Fruit fly (Drosophila melanogaster) whole organism, embryonic: ENCODE measurements around the gene Spec2.

Source experiments
- Asciz ChIP-seq: fragments of 200-800 bp; sonication (Bioruptor generic); optimal IDR thresholded peaks from 2 replicates; lab custom pipeline; 2017; ENCODE audit warnings: missing biosample characterization, mild to moderate bottlenecking, missing genetic modification characterization, missing genetic modification reagents
- CG10209 ChIP-seq: fragments of 200-800 bp; sonication (Bioruptor generic); optimal IDR thresholded peaks from 3 replicates; lab custom pipeline; 2017; ENCODE audit warnings: missing biosample characterization, mild to moderate bottlenecking, missing genetic modification characterization, missing genetic modification reagents
- CG10321 ChIP-seq: fragments of 200-800 bp; sonication (Bioruptor generic); IDR thresholded peaks from 2 replicates; pipeline ENCODE4 v1.3.6; 2022; ENCODE audit warnings: missing biosample characterization, missing genetic modification characterization
- CG10565 ChIP-seq: fragments of 200-800 bp; sonication (Bioruptor generic); optimal IDR thresholded peaks from 3 replicates; lab custom pipeline; 2016; ENCODE audit warnings: missing biosample characterization, mild to moderate bottlenecking, missing genetic modification characterization
- CG10654 ChIP-seq: fragments of 200-800 bp; sonication (Bioruptor generic); optimal IDR thresholded peaks from 2 replicates; lab custom pipeline; 2016; ENCODE audit warnings: missing biosample characterization, missing genetic modification characterization
- CG11504 ChIP-seq: fragments of 200-800 bp; sonication (Bioruptor generic); optimal IDR thresholded peaks from 3 replicates; lab custom pipeline; 2019; ENCODE audit warnings: missing biosample characterization, mild to moderate bottlenecking, missing genetic modification characterization, moderate library complexity
- CG13287 ChIP-seq: fragments of 200-800 bp; sonication (Bioruptor generic); IDR thresholded peaks from 2 replicates; pipeline ENCODE4 v1.3.6; 2022; ENCODE audit warnings: missing biosample characterization, missing genetic modification characterization; ENCODE audit not compliant: partially characterized antibody
- CG13624 ChIP-seq: fragments of 200-800 bp; sonication (Bioruptor generic); optimal IDR thresholded peaks from 2 replicates; lab custom pipeline; 2016; ENCODE audit warnings: missing biosample characterization, missing genetic modification characterization
- CG14667 ChIP-seq: fragments of 200-800 bp; sonication (Bioruptor generic); IDR thresholded peaks from 2 replicates; pipeline ENCODE4 v1.3.6; 2022; ENCODE audit warnings: missing biosample characterization, missing genetic modification characterization
- CG15601 ChIP-seq: fragments of 200-800 bp; sonication (Bioruptor generic); optimal IDR thresholded peaks from 3 replicates; lab custom pipeline; 2019; ENCODE audit warnings: missing biosample characterization, mild to moderate bottlenecking, missing genetic modification characterization, moderate library complexity
- CG16779 ChIP-seq: fragments of 200-800 bp; sonication (Bioruptor generic); IDR thresholded peaks from 2 replicates; pipeline ENCODE4 v1.3.6; 2022; ENCODE audit warnings: missing biosample characterization, missing genetic modification characterization
- CG31365 ChIP-seq: fragments of 200-800 bp; sonication (Bioruptor generic); optimal IDR thresholded peaks from 2 replicates; lab custom pipeline; 2018; ENCODE audit warnings: missing biosample characterization, mild to moderate bottlenecking, missing genetic modification characterization
- CG4730 ChIP-seq: fragments of 200-800 bp; sonication (Bioruptor generic); IDR thresholded peaks from 2 replicates; pipeline ENCODE4 v1.3.6; 2022; ENCODE audit warnings: missing biosample characterization, missing genetic modification characterization
- CG6689 ChIP-seq: fragments of 200-800 bp; sonication (Bioruptor generic); IDR thresholded peaks from 2 replicates; pipeline ENCODE4 v1.3.6; 2022; ENCODE audit warnings: missing biosample characterization, missing genetic modification characterization
- CG6813 ChIP-seq: fragments of 200-800 bp; sonication (Bioruptor generic); optimal IDR thresholded peaks from 2 replicates; lab custom pipeline; 2017; ENCODE audit warnings: missing biosample characterization, missing genetic modification characterization, mild to moderate bottlenecking, moderate library complexity, missing genetic modification reagents
- CG7372 ChIP-seq: fragments of 200-800 bp; sonication (Bioruptor generic); IDR thresholded peaks from 2 replicates; pipeline ENCODE4 v1.3.6; 2022; ENCODE audit warnings: missing biosample characterization, missing genetic modification characterization
- CG7963 ChIP-seq: fragments of 200-800 bp; sonication (Bioruptor generic); IDR thresholded peaks from 3 replicates; pipeline ENCODE4 v1.3.6; 2022; ENCODE audit warnings: missing biosample characterization, missing genetic modification characterization; ENCODE audit not compliant: partially characterized antibody
- CG7987 ChIP-seq: fragments of 200-800 bp; sonication (Bioruptor generic); optimal IDR thresholded peaks from 2 replicates; lab custom pipeline; 2018; ENCODE audit warnings: missing biosample characterization, mild to moderate bottlenecking, missing genetic modification characterization, moderate library complexity
- CG8290 ChIP-seq, 3 experiments: fragments of 200-800 bp; sonication (Bioruptor generic); optimal IDR thresholded peaks; 2 replicates each; lab custom pipeline; 2016 to 2019; ENCODE audit warnings: missing biosample characterization in 3 of 3, missing genetic modification characterization in 3 of 3, mild to moderate bottlenecking in 2 of 3, moderate library complexity in 1 of 3
- CkIIα-i1 ChIP-seq: fragments of 200-800 bp; sonication (Bioruptor generic); IDR thresholded peaks from 2 replicates; pipeline ENCODE4 v1.3.6; 2022; ENCODE audit warnings: missing biosample characterization, missing genetic modification characterization
- D ChIP-seq, 2 experiments: fragments of 200-800 bp in 1 of 2; fragments of >200 bp in 1 of 2; sonication (Bioruptor generic) in 1 of 2; optimal IDR thresholded peaks; 2 replicates in 1 of 2; 3 replicates in 1 of 2; lab custom pipeline; 2017; ENCODE audit warnings: mild to moderate bottlenecking in 1 of 2, missing biosample characterization in 1 of 2, missing genetic modification characterization in 1 of 2, missing genetic modification reagents in 1 of 2
- Ets97D ChIP-seq: fragments of 200-800 bp; sonication (Bioruptor generic); optimal IDR thresholded peaks from 3 replicates; lab custom pipeline; 2016; ENCODE audit warnings: missing biosample characterization, missing genetic modification characterization
- Gsc ChIP-seq: fragments of 200-800 bp; sonication (Bioruptor generic); IDR thresholded peaks from 2 replicates; pipeline ENCODE4 v1.3.6; 2022; ENCODE audit warnings: missing biosample characterization, missing genetic modification characterization
- HLH4C ChIP-seq: fragments of 200-800 bp; sonication (Bioruptor generic); IDR thresholded peaks from 3 replicates; pipeline ENCODE4 v1.3.6; 2022; ENCODE audit warnings: missing biosample characterization, missing genetic modification characterization; ENCODE audit not compliant: partially characterized antibody
- Med ChIP-seq: fragments of 200-800 bp; sonication (Bioruptor generic); peaks from one replicate; lab custom pipeline; 2016; ENCODE audit warnings: missing biosample characterization, missing genetic modification characterization, mild to moderate bottlenecking, inconsistent platforms, moderate library complexity
- NK7.1 ChIP-seq: fragments of 200-800 bp; sonication (Bioruptor generic); optimal IDR thresholded peaks from 3 replicates; lab custom pipeline; 2016; ENCODE audit warnings: missing biosample characterization, missing genetic modification characterization
- Rfx ChIP-seq: fragments of 200-800 bp; sonication (Bioruptor generic); IDR thresholded peaks from 2 replicates; pipeline ENCODE4 v1.3.6; 2022; ENCODE audit warnings: missing biosample characterization, missing genetic modification characterization
- TFAM ChIP-seq: fragments of 200-800 bp; sonication (Bioruptor generic); optimal IDR thresholded peaks from 2 replicates; lab custom pipeline; 2017; ENCODE audit warnings: missing biosample characterization, missing genetic modification characterization, inconsistent platforms
- bsh ChIP-seq, 2 experiments: fragments of 200-800 bp; sonication (Bioruptor generic); optimal IDR thresholded peaks; 2 replicates each; lab custom pipeline; 2017 to 2018; ENCODE audit warnings: mild to moderate bottlenecking in 2 of 2, missing biosample characterization in 2 of 2, missing genetic modification characterization in 2 of 2, moderate library complexity in 1 of 2
- cato ChIP-seq: fragments of 200-800 bp; sonication (Bioruptor generic); optimal IDR thresholded peaks from 2 replicates; lab custom pipeline; 2016; ENCODE audit warnings: missing biosample characterization, missing genetic modification characterization, borderline replicate concordance
- disco-r ChIP-seq: fragments of 200-800 bp; sonication (Bioruptor generic); optimal IDR thresholded peaks from 2 replicates; lab custom pipeline; 2016; ENCODE audit warnings: missing biosample characterization, missing genetic modification characterization
- dpn ChIP-seq, 2 experiments: fragments of 200-800 bp; sonication (Bioruptor generic); optimal IDR thresholded peaks; 3 replicates each; lab custom pipeline; 2016; ENCODE audit warnings: missing biosample characterization in 2 of 2, missing genetic modification characterization in 2 of 2
- ewg ChIP-seq: fragments of 200-800 bp; sonication (Bioruptor generic); optimal IDR thresholded peaks from 3 replicates; lab custom pipeline; 2017; ENCODE audit warnings: mild to moderate bottlenecking, missing biosample characterization, missing genetic modification reagents, missing genetic modification characterization
- eyg ChIP-seq: fragments of 200-800 bp; sonication (Bioruptor generic); optimal IDR thresholded peaks from 3 replicates; lab custom pipeline; 2016; ENCODE audit warnings: missing biosample characterization, missing genetic modification characterization
- gsb ChIP-seq: fragments of 200-800 bp; sonication (Bioruptor generic); IDR thresholded peaks from 2 replicates; pipeline ENCODE4 v1.3.6; 2022; ENCODE audit warnings: missing biosample characterization, missing genetic modification characterization
- gt ChIP-seq: fragments of 200-800 bp; sonication (Bioruptor generic); IDR thresholded peaks from 2 replicates; pipeline ENCODE4 v1.3.6; 2022; ENCODE audit warnings: missing biosample characterization, missing genetic modification characterization
- ham ChIP-seq: fragments of 200-800 bp; sonication (Bioruptor generic); IDR thresholded peaks from 2 replicates; pipeline ENCODE4 v1.3.6; 2022; ENCODE audit warnings: missing biosample characterization, missing genetic modification characterization
- kni ChIP-seq: fragments of 200-800 bp; sonication (Bioruptor generic); optimal IDR thresholded peaks from 3 replicates; lab custom pipeline; 2017; ENCODE audit warnings: mild to moderate bottlenecking, missing biosample characterization, missing genetic modification reagents, missing genetic modification characterization
- luna ChIP-seq: fragments of 200-800 bp; sonication (Bioruptor generic); optimal IDR thresholded peaks from 2 replicates; lab custom pipeline; 2016; ENCODE audit warnings: missing biosample characterization, missing genetic modification characterization
- prd ChIP-seq, 3 experiments: fragments of >200 bp in 2 of 3; fragments of 200-800 bp in 1 of 3; sonication (Bioruptor generic) in 1 of 3; optimal IDR thresholded peaks in 2 of 3; IDR thresholded peaks in 1 of 3; 2 replicates in 2 of 3; 3 replicates in 1 of 3; pipeline versions ENCODE4 v1.3.6 to Lab custom; 2017 to 2022; ENCODE audit warnings: missing biosample characterization in 1 of 3, missing genetic modification characterization in 1 of 3
- slou ChIP-seq: fragments of 200-800 bp; sonication (Bioruptor generic); optimal IDR thresholded peaks from 3 replicates; lab custom pipeline; 2016; ENCODE audit warnings: missing biosample characterization, missing genetic modification characterization
- sna ChIP-seq: fragments of 200-800 bp; sonication (Bioruptor generic); IDR thresholded peaks from 2 replicates; pipeline ENCODE4 v1.3.6; 2022; ENCODE audit warnings: missing biosample characterization, missing genetic modification characterization; ENCODE audit not compliant: partially characterized antibody
- tll ChIP-seq, 2 experiments: fragments of 200-800 bp in 1 of 2; fragments of >200 bp in 1 of 2; sonication (Bioruptor generic) in 1 of 2; optimal IDR thresholded peaks; 2 replicates each; lab custom pipeline; 2017 to 2019; ENCODE audit warnings: missing biosample characterization in 2 of 2, missing genetic modification characterization in 2 of 2, mild to moderate bottlenecking in 1 of 2, moderate library complexity in 1 of 2
- usp ChIP-seq: fragments of >200 bp; optimal IDR thresholded peaks from 2 replicates; lab custom pipeline; 2017; ENCODE audit warnings: missing biosample characterization, missing genetic modification characterization
- zen2 ChIP-seq: fragments of 200-800 bp; sonication (Bioruptor generic); IDR thresholded peaks from 3 replicates; pipeline ENCODE4 v1.3.6; 2022; ENCODE audit warnings: missing biosample characterization, missing genetic modification characterization; ENCODE audit not compliant: partially characterized antibody
- zfh1 ChIP-seq: fragments of 200-800 bp; sonication (Bioruptor generic); IDR thresholded peaks from 3 replicates; pipeline ENCODE4 v1.3.6; 2022; ENCODE audit warnings: missing biosample characterization, missing genetic modification characterization

Spec2 gene

dm6 chr3R:5668928-5669739, 45.2 kb upstream of the Spec2 start, which contains the start of the genes Xe7 and Atg17 (continued):
- TF ChIP-seq HLH4C (GFP tag; lab: Robert Waterston, UW) (peak; percentile 58), CG10321 (peak; percentile 34; the same call in 1 of the 2 replicates), bsh (GFP tag; optimal IDR thresholded peaks at IDR 0.05; lab: Kevin White, UChicago) (peak; percentile 3 to 86), CG7372 (peak; percentile 94), CkIIα-i1 (GFP tag; lab: Robert Waterston, UW) (peak; percentile 49; the same call in 1 of the 2 replicates), CG13624 (GFP tag; lab: Kevin White, UChicago) (peak; percentile 71), D (optimal IDR thresholded peaks at IDR 0.05; lab: Kevin White, UChicago) (no peak), D (GFP tag; optimal IDR thresholded peaks at IDR 0.05; lab: Kevin White, UChicago) (peak; percentile 80), sna (0 out of 2 replicates have a peak, but pooled peaks have one; percentile 35), tll (GFP tag; optimal IDR thresholded peaks at IDR 0.05; lab: Kevin White, UChicago) (peak; percentile 48), Asciz (GFP tag; lab: Kevin White, UChicago) (peak; percentile 24), CG10209 (GFP tag; lab: Kevin White, UChicago) (peak; percentile 92), ham (GFP tag; lab: Robert Waterston, UW) (peak; percentile 82), NK7.1 (GFP tag; lab: Kevin White, UChicago) (peak; percentile 52), CG7987 (GFP tag; lab: Kevin White, UChicago) (peak; percentile 62), disco-r (peak; percentile 71), kni (peak; percentile 10), Rfx (GFP tag; lab: Robert Waterston, UW) (peak; percentile 94), CG6689 (GFP tag; lab: Robert Waterston, UW) (peak; percentile 98), Ets97D (GFP tag; lab: Kevin White, UChicago) (peak; percentile 79), CG31365 (tag; lab: Kevin White, UChicago) (peak; percentile 32), CG10565 (peak; percentile 24), CG6813 (GFP tag; lab: Kevin White, UChicago) (peak; percentile 48), CG4730 (GFP tag; lab: Robert Waterston, UW) (peak; percentile 90), cato (GFP tag; lab: Kevin White, UChicago) (peak; percentile 92), CG11504 (tag; lab: Kevin White, UChicago) (peak; percentile 90), CG13287 (GFP tag; lab: Robert Waterston, UW) (peak; percentile 40; the same call in 1 of the 2 replicates), CG8290 (GFP tag; optimal IDR thresholded peaks at IDR 0.05; lab: Kevin White, UChicago) (peak; percentile 85), CG8290 (tag; optimal IDR thresholded peaks at IDR 0.05; lab: Kevin White, UChicago) (peak; percentile 26 to 74), CG14667 (GFP tag; lab: Robert Waterston, UW) (peak; percentile 90), usp (GFP tag; lab: Kevin White, UChicago) (no peak), Med (GFP tag; lab: Kevin White, UChicago) (peak; percentile 98), Gsc (GFP tag; lab: Robert Waterston, UW) (peak; percentile 77), gsb (GFP tag; lab: Robert Waterston, UW) (peak; percentile 76), luna (GFP tag; lab: Kevin White, UChicago) (peak; percentile 74), prd (optimal IDR thresholded peaks at IDR 0.05; lab: Kevin White, UChicago) (no peak), prd (GFP tag; IDR thresholded peaks at IDR 0.05; lab: Robert Waterston, UW) (peak; percentile 96), CG7963 (no peak), CG10654 (peak; percentile 91), gt (GFP tag; lab: Robert Waterston, UW) (peak; percentile 78), dpn (GFP tag; optimal IDR thresholded peaks at IDR 0.05; lab: Kevin White, UChicago) (peak; percentile 92 to 95), CG15601 (tag; lab: Kevin White, UChicago) (peak; percentile 85), CG16779 (GFP tag; lab: Robert Waterston, UW) (peak; percentile 67), eyg (peak; percentile 57), zfh1 (GFP tag; lab: Robert Waterston, UW) (peak; percentile 86), zen2 (GFP tag; lab: Robert Waterston, UW) (no peak; the same call in 2 of the 3 replicates), ewg (GFP tag; lab: Kevin White, UChicago) (peak; percentile 80), TFAM (peak; percentile 16), slou (GFP tag; lab: Kevin White, UChicago) (peak; percentile 90)
